Worm (Caenorhabditis elegans): Measurements from ENCODE around the gene T10B5.4.

DNA sequence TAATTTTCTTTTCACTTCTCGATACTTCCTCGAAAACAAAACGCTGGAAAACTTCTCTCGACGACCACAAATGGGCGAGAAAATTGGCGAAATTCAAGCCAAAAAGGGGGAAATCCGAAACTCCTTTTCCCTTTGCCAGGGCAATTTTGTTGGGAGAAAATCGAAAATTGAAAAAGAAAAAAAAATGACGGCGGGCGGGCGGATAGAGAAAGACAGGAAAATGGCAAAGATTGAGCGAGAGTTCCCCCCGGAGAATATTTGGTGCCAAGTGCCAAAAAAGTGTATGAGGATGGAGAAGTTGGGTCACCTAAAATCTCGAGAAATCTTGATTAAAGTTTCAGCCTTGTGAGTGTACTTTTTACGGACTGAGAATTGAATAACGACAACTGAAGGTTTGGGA is 16.7 kb upstream of the T10B5.4 start:
- TF ChIP-seq tab-1 (GFP tag; IDR thresholded peaks at IDR 0.05) (no peak), ref-1 (GFP tag; conservative IDR thresholded peaks at IDR 0.05) (no peak), flt-1 (GFP tag; IDR thresholded peaks at IDR 0.05) (no peak), klf-2 (GFP tag; conservative IDR thresholded peaks at IDR 0.05) (no peak), ztf-23 (GFP tag; IDR thresholded peaks at IDR 0.05) (no peak), med-1 (GFP tag; optimal IDR thresholded peaks at IDR 0.05; ENCODE audit: insufficient read depth) (no peak), T22C8.4 (GFP tag; IDR thresholded peaks at IDR 0.05) (no peak)

Measured in whole organism, midembryonic.